Fruit fly (Drosophila melanogaster) whole organism, embryonic: ENCODE measurements around the gene scyl.
A peak's percentile ranks its signal among the peaks of the same experiment; 100 is the strongest.

Experiments
- ATbp ChIP-seq: fragments of 200-800 bp; sonication (Bioruptor generic); optimal IDR thresholded peaks from 2 replicates; lab custom pipeline; 2017; ENCODE audit warnings: missing biosample characterization, mild to moderate bottlenecking, missing genetic modification characterization, missing genetic modification reagents
- Atf3 ChIP-seq: fragments of 200-800 bp; sonication (Bioruptor generic); optimal IDR thresholded peaks from 3 replicates; lab custom pipeline; 2016; ENCODE audit warnings: missing biosample characterization, missing genetic modification characterization
- CG10462 ChIP-seq: fragments of 200-800 bp; sonication (Bioruptor generic); optimal IDR thresholded peaks from 2 replicates; lab custom pipeline; 2016; ENCODE audit warnings: missing biosample characterization, missing genetic modification characterization
- CG10654 ChIP-seq: fragments of 200-800 bp; sonication (Bioruptor generic); optimal IDR thresholded peaks from 2 replicates; lab custom pipeline; 2016; ENCODE audit warnings: missing biosample characterization, missing genetic modification characterization
- CG11696 ChIP-seq: fragments of 200-800 bp; sonication (Bioruptor generic); IDR thresholded peaks from 2 replicates; pipeline ENCODE4 v1.3.6; 2022; ENCODE audit warnings: missing biosample characterization, missing genetic modification characterization
- CG14014 ChIP-seq: fragments of 200-800 bp; sonication (Bioruptor generic); IDR thresholded peaks from 2 replicates; pipeline ENCODE4 v1.3.6; 2022; ENCODE audit warnings: missing biosample characterization, missing genetic modification characterization
- CG14860 ChIP-seq: fragments of 200-800 bp; sonication (Bioruptor generic); IDR thresholded peaks from 3 replicates; pipeline ENCODE4 v1.3.6; 2022; ENCODE audit warnings: missing biosample characterization, missing genetic modification characterization; ENCODE audit not compliant: partially characterized antibody
- CG15011 ChIP-seq: fragments of 200-800 bp; sonication (Bioruptor generic); optimal IDR thresholded peaks from 3 replicates; lab custom pipeline; 2018; ENCODE audit warnings: missing biosample characterization, mild to moderate bottlenecking, missing genetic modification characterization
- CG15269 ChIP-seq: fragments of 200-800 bp; sonication (Bioruptor generic); optimal IDR thresholded peaks from 2 replicates; lab custom pipeline; 2018; ENCODE audit warnings: missing biosample characterization, mild to moderate bottlenecking, missing genetic modification characterization, moderate library complexity
- CG17186 ChIP-seq: fragments of 200-800 bp; sonication (Bioruptor generic); optimal IDR thresholded peaks from 3 replicates; lab custom pipeline; 2017; ENCODE audit warnings: missing biosample characterization, missing genetic modification reagents, missing genetic modification characterization
- CG30020 ChIP-seq: fragments of 200-800 bp; optimal IDR thresholded peaks from 2 replicates; lab custom pipeline; 2019; ENCODE audit warnings: missing biosample characterization, mild to moderate bottlenecking, missing genetic modification characterization, moderate library complexity
- CG3407 ChIP-seq: fragments of 200-800 bp; sonication (Bioruptor generic); optimal IDR thresholded peaks from 2 replicates; lab custom pipeline; 2018; ENCODE audit warnings: missing biosample characterization, mild to moderate bottlenecking, missing genetic modification characterization
- CG34224 ChIP-seq: fragments of 200-800 bp; sonication (Bioruptor generic); IDR thresholded peaks from 3 replicates; pipeline ENCODE4 v1.3.6; 2022; ENCODE audit warnings: missing biosample characterization, missing genetic modification characterization; ENCODE audit not compliant: partially characterized antibody
- CG3847 ChIP-seq: fragments of 200-800 bp; sonication (Bioruptor generic); IDR thresholded peaks from 2 replicates; pipeline ENCODE4 v1.3.6; 2022; ENCODE audit warnings: missing biosample characterization, missing genetic modification characterization
- CG3995 ChIP-seq: fragments of 200-800 bp; sonication (Bioruptor generic); optimal IDR thresholded peaks from 3 replicates; lab custom pipeline; 2016; ENCODE audit warnings: missing biosample characterization, missing genetic modification characterization
- CG5180 ChIP-seq: fragments of 200-800 bp; sonication (Bioruptor generic); optimal IDR thresholded peaks from 3 replicates; lab custom pipeline; 2017; ENCODE audit warnings: missing biosample characterization, missing genetic modification characterization, mild to moderate bottlenecking, moderate library complexity, missing genetic modification reagents
- CG6654 ChIP-seq: fragments of 200-800 bp; sonication (Bioruptor generic); optimal IDR thresholded peaks from 2 replicates; lab custom pipeline; 2017; ENCODE audit warnings: missing biosample characterization, mild to moderate bottlenecking, missing genetic modification characterization
- CG7928 ChIP-seq: fragments of 200-800 bp; sonication (Bioruptor generic); optimal IDR thresholded peaks from 2 replicates; lab custom pipeline; 2017; ENCODE audit warnings: missing biosample characterization, mild to moderate bottlenecking, missing genetic modification characterization
- CG8089 ChIP-seq: fragments of 200-800 bp; sonication (Bioruptor generic); optimal IDR thresholded peaks from 3 replicates; lab custom pipeline; 2016; ENCODE audit warnings: missing biosample characterization, missing genetic modification characterization
- CG8281 ChIP-seq: fragments of 200-800 bp; sonication (Bioruptor generic); optimal IDR thresholded peaks from 2 replicates; lab custom pipeline; 2018; ENCODE audit warnings: missing biosample characterization, mild to moderate bottlenecking, missing genetic modification characterization, moderate library complexity
- CG8290 ChIP-seq, 3 experiments: fragments of 200-800 bp; sonication (Bioruptor generic); optimal IDR thresholded peaks; 2 replicates each; lab custom pipeline; 2016 to 2019; ENCODE audit warnings: missing biosample characterization in 3 of 3, missing genetic modification characterization in 3 of 3, mild to moderate bottlenecking in 2 of 3, moderate library complexity in 1 of 3
- CG8765 ChIP-seq: fragments of 200-800 bp; sonication (Bioruptor generic); IDR thresholded peaks from 2 replicates; pipeline ENCODE4 v1.3.6; 2022; ENCODE audit warnings: missing biosample characterization, missing genetic modification characterization
- CG9876 ChIP-seq: fragments of 200-800 bp; sonication (Bioruptor generic); optimal IDR thresholded peaks from 2 replicates; lab custom pipeline; 2016; ENCODE audit warnings: missing biosample characterization, missing genetic modification characterization
- CHES-1-like ChIP-seq: fragments of 200-800 bp; sonication (Bioruptor generic); optimal IDR thresholded peaks from 2 replicates; lab custom pipeline; 2016; ENCODE audit warnings: missing biosample characterization, missing genetic modification characterization
- CoRest ChIP-seq: fragments of 200-800 bp; sonication (Bioruptor generic); optimal IDR thresholded peaks from 3 replicates; lab custom pipeline; 2018; ENCODE audit warnings: missing biosample characterization, mild to moderate bottlenecking, missing genetic modification characterization, moderate library complexity
- D19B ChIP-seq: fragments of 200-800 bp; sonication (Bioruptor generic); optimal IDR thresholded peaks from 2 replicates; lab custom pipeline; 2017; ENCODE audit warnings: missing biosample characterization, mild to moderate bottlenecking, missing genetic modification characterization
- Dad ChIP-seq: fragments of 200-800 bp; sonication (Bioruptor generic); optimal IDR thresholded peaks from 3 replicates; lab custom pipeline; 2016; ENCODE audit warnings: missing biosample characterization, missing genetic modification characterization
- Dek ChIP-seq: fragments of 200-800 bp; sonication (Bioruptor generic); optimal IDR thresholded peaks from 3 replicates; lab custom pipeline; 2019; ENCODE audit warnings: missing biosample characterization, mild to moderate bottlenecking, missing genetic modification characterization, moderate library complexity
- Fer2 ChIP-seq: fragments of 200-800 bp; sonication (Bioruptor generic); optimal IDR thresholded peaks from 2 replicates; lab custom pipeline; 2018; ENCODE audit warnings: missing biosample characterization, mild to moderate bottlenecking, missing genetic modification characterization, moderate library complexity
- Fer3 ChIP-seq: fragments of 200-800 bp; sonication (Bioruptor generic); optimal IDR thresholded peaks from 2 replicates; lab custom pipeline; 2018; ENCODE audit warnings: missing biosample characterization, mild to moderate bottlenecking, missing genetic modification characterization, moderate library complexity
- Gsc ChIP-seq: fragments of 200-800 bp; sonication (Bioruptor generic); IDR thresholded peaks from 2 replicates; pipeline ENCODE4 v1.3.6; 2022; ENCODE audit warnings: missing biosample characterization, missing genetic modification characterization
- HLHmδ ChIP-seq: fragments of 200-800 bp; sonication (Bioruptor generic); optimal IDR thresholded peaks from 2 replicates; lab custom pipeline; 2018; ENCODE audit warnings: missing biosample characterization, mild to moderate bottlenecking, missing genetic modification characterization, moderate library complexity
- Hand ChIP-seq: fragments of 200-800 bp; sonication (Bioruptor generic); optimal IDR thresholded peaks from 2 replicates; lab custom pipeline; 2017; ENCODE audit warnings: mild to moderate bottlenecking, missing biosample characterization, missing genetic modification reagents, missing genetic modification characterization
- MTF-1 ChIP-seq: fragments of 200-800 bp; sonication (Bioruptor generic); optimal IDR thresholded peaks from 2 replicates; lab custom pipeline; 2018; ENCODE audit warnings: missing biosample characterization, mild to moderate bottlenecking, missing genetic modification characterization, borderline replicate concordance
- Mrtf ChIP-seq: fragments of 200-800 bp; sonication (Bioruptor generic); IDR thresholded peaks from 3 replicates; pipeline ENCODE4 v1.3.6; 2022; ENCODE audit warnings: missing biosample characterization, missing genetic modification characterization
- Nf-YA ChIP-seq: fragments of 200-800 bp; sonication (Bioruptor generic); IDR thresholded peaks from 2 replicates; pipeline ENCODE4 v1.3.6; 2022; ENCODE audit warnings: missing biosample characterization, missing genetic modification characterization
- NfI ChIP-seq: fragments of 200-800 bp; sonication (Bioruptor generic); optimal IDR thresholded peaks from 3 replicates; lab custom pipeline; 2018; ENCODE audit warnings: missing biosample characterization, mild to moderate bottlenecking, missing genetic modification characterization, moderate library complexity
- Oli ChIP-seq: fragments of 200-800 bp; sonication (Bioruptor generic); optimal IDR thresholded peaks from 2 replicates; lab custom pipeline; 2018; ENCODE audit warnings: missing biosample characterization, mild to moderate bottlenecking, missing genetic modification characterization, moderate library complexity
- al ChIP-seq: fragments of 200-800 bp; sonication (Bioruptor generic); IDR thresholded peaks from 2 replicates; pipeline ENCODE4 v1.3.6; 2022; ENCODE audit warnings: missing biosample characterization, missing genetic modification characterization
- caup ChIP-seq: fragments of 200-800 bp; sonication (Bioruptor generic); optimal IDR thresholded peaks from 3 replicates; lab custom pipeline; 2017; ENCODE audit warnings: missing biosample characterization, mild to moderate bottlenecking, missing genetic modification characterization, moderate library complexity; ENCODE audit not compliant: severe bottlenecking
- dysf ChIP-seq: fragments of 200-800 bp; sonication (Bioruptor generic); IDR thresholded peaks from 3 replicates; pipeline ENCODE4 v1.3.6; 2022; ENCODE audit warnings: missing biosample characterization, missing genetic modification characterization
- emc ChIP-seq: fragments of 200-800 bp; sonication (Bioruptor generic); optimal IDR thresholded peaks from 2 replicates; lab custom pipeline; 2016; ENCODE audit warnings: missing biosample characterization, missing genetic modification characterization
- jigr1 ChIP-seq: fragments of 200-800 bp; sonication (Bioruptor generic); IDR thresholded peaks from 3 replicates; pipeline ENCODE4 v1.3.6; 2022; ENCODE audit warnings: missing biosample characterization, missing genetic modification characterization
- klu ChIP-seq: fragments of 200-800 bp; sonication (Bioruptor generic); IDR thresholded peaks from 2 replicates; pipeline ENCODE4 v1.3.6; 2022; ENCODE audit warnings: missing biosample characterization, missing genetic modification characterization
- phol ChIP-seq: fragments of 200-800 bp; sonication (Bioruptor generic); optimal IDR thresholded peaks from 3 replicates; lab custom pipeline; 2018; ENCODE audit warnings: missing biosample characterization, mild to moderate bottlenecking, missing genetic modification characterization, moderate library complexity
- pita ChIP-seq: fragments of 200-800 bp; sonication (Bioruptor generic); optimal IDR thresholded peaks from 2 replicates; lab custom pipeline; 2017; ENCODE audit warnings: missing biosample characterization, mild to moderate bottlenecking, missing genetic modification characterization
- sisA ChIP-seq: fragments of 200-800 bp; sonication (Bioruptor generic); IDR thresholded peaks from 2 replicates; pipeline ENCODE4 v1.3.6; 2022; ENCODE audit warnings: missing biosample characterization, missing genetic modification characterization
- slbo ChIP-seq: fragments of 200-800 bp; sonication (Bioruptor generic); IDR thresholded peaks from 2 replicates; pipeline ENCODE4 v1.3.6; 2022; ENCODE audit warnings: missing biosample characterization, missing genetic modification characterization
- wek ChIP-seq: fragments of 200-800 bp; sonication (Bioruptor generic); optimal IDR thresholded peaks from 3 replicates; lab custom pipeline; 2018; ENCODE audit warnings: missing biosample characterization, mild to moderate bottlenecking, missing genetic modification characterization, moderate library complexity

The scyl gene

dm6 chr3L:11261456-11262082 is 9.5 kb downstream of the scyl start (continued):
- TF ChIP-seq slbo (GFP tag; lab: Robert Waterston, UW), result peak; percentile 83
- TF ChIP-seq CG10462 (GFP tag; lab: Kevin White, UChicago), result peak; percentile 69
- peak; percentile 84 for TF ChIP-seq Nf-YA (GFP tag; lab: Robert Waterston, UW)
- TF ChIP-seq CG30020 (tag; lab: Kevin White, UChicago), result peak; percentile 67
- TF ChIP-seq CG14014 (GFP tag; lab: Robert Waterston, UW), result peak; percentile 66; the same call in 1 of the 2 replicates
- TF ChIP-seq al (GFP tag; lab: Robert Waterston, UW), result peak; percentile 58
- TF ChIP-seq Dad (GFP tag; lab: Kevin White, UChicago), result no peak
- peak; percentile 35 for TF ChIP-seq Fer2 (tag; lab: Kevin White, UChicago)
- peak; percentile 75 for TF ChIP-seq NfI
- TF ChIP-seq HLHmδ, result no peak
- peak; percentile 73; the same call in 1 of the 3 replicates for TF ChIP-seq Mrtf (GFP tag; lab: Robert Waterston, UW)
- TF ChIP-seq CHES-1-like (GFP tag; lab: Kevin White, UChicago), result no peak
- TF ChIP-seq phol, result peak; percentile 92
- TF ChIP-seq caup (GFP tag; lab: Kevin White, UChicago), result peak; percentile 68
- TF ChIP-seq Gsc, result no peak
- TF ChIP-seq CG8290 (GFP tag; optimal IDR thresholded peaks at IDR 0.05; lab: Kevin White, UChicago), result peak; percentile 39
- no peak for TF ChIP-seq CG8290 (tag; optimal IDR thresholded peaks at IDR 0.05; lab: Kevin White, UChicago)
- TF ChIP-seq CG3847 (GFP tag; lab: Robert Waterston, UW), result peak; percentile 69
- TF ChIP-seq CG11696 (GFP tag; lab: Robert Waterston, UW), result peak; percentile 96; the same call in 1 of the 2 replicates
- TF ChIP-seq CG3407 (GFP tag; lab: Kevin White, UChicago), result peak; percentile 80
- peak; percentile 95 for TF ChIP-seq CoRest
- no peak for TF ChIP-seq CG8089 (GFP tag; lab: Kevin White, UChicago)
- TF ChIP-seq CG8281 (tag; lab: Kevin White, UChicago), result peak; percentile 68
- TF ChIP-seq emc, result no peak
- peak; percentile 77 for TF ChIP-seq Fer3 (tag; lab: Kevin White, UChicago)
- TF ChIP-seq Oli, result peak; percentile 93
- TF ChIP-seq klu (GFP tag; lab: Robert Waterston, UW), result peak; percentile 77
- no peak for TF ChIP-seq CG14860 (GFP tag; lab: Robert Waterston, UW)
- peak; percentile 71 for TF ChIP-seq CG15011
- TF ChIP-seq CG3995, result peak; percentile 9
- TF ChIP-seq Dek (tag; lab: Kevin White, UChicago), result peak; percentile 81
- TF ChIP-seq CG17186 (GFP tag; lab: Kevin White, UChicago), result no peak
- peak; percentile 88 for TF ChIP-seq dysf
- peak; percentile 94 for TF ChIP-seq CG15269 (tag; lab: Kevin White, UChicago)
- no peak for TF ChIP-seq CG7928 (GFP tag; lab: Kevin White, UChicago)
- TF ChIP-seq CG10654 (GFP tag; lab: Kevin White, UChicago), result peak; percentile 69
- TF ChIP-seq ATbp (GFP tag; lab: Kevin White, UChicago), result peak; percentile 72
- peak; percentile 81 for TF ChIP-seq sisA (GFP tag; lab: Robert Waterston, UW)
- TF ChIP-seq CG8765 (GFP tag; lab: Robert Waterston, UW), result no peak
- TF ChIP-seq D19B (GFP tag; lab: Kevin White, UChicago), result peak; percentile 11
- peak; percentile 51; the same call in 2 of the 3 replicates for TF ChIP-seq jigr1 (GFP tag; lab: Robert Waterston, UW)
- TF ChIP-seq pita (GFP tag; lab: Kevin White, UChicago), result no peak
- no peak for TF ChIP-seq wek (GFP tag; lab: Kevin White, UChicago)
- no peak for TF ChIP-seq CG34224
- TF ChIP-seq CG9876 (GFP tag; lab: Kevin White, UChicago), result no peak
- peak; percentile 65 for TF ChIP-seq MTF-1 (GFP tag; lab: Kevin White, UChicago)
- peak; percentile 79 for TF ChIP-seq CG5180 (GFP tag; lab: Kevin White, UChicago)
- peak; percentile 46 for TF ChIP-seq CG6654
- no peak for TF ChIP-seq Atf3
- TF ChIP-seq Hand (GFP tag; lab: Kevin White, UChicago), result peak; percentile 73
